Fruit fly (Drosophila melanogaster): ENCODE measurements around the gene Mst84B.

The Mst84B gene

dm6 chr3R:7035703-7036266 lies 26.2 kb upstream of the Mst84B start:
- no peak for TF ChIP-seq CG1620 (GFP tag; optimal IDR thresholded peaks at IDR 0.05)
- no peak for TF ChIP-seq Mnt (GFP tag; optimal IDR thresholded peaks at IDR 0.05)
- TF ChIP-seq ovo (GFP tag; optimal IDR thresholded peaks at IDR 0.05): no peak
- no peak for TF ChIP-seq CG11617 (GFP tag; optimal IDR thresholded peaks at IDR 0.05)
- TF ChIP-seq cnc (optimal IDR thresholded peaks at IDR 0.05): no peak
- no peak for TF ChIP-seq tj (GFP tag; optimal IDR thresholded peaks at IDR 0.05)
- no peak for TF ChIP-seq cic (GFP tag; optimal IDR thresholded peaks at IDR 0.05)
- TF ChIP-seq Crg-1 (GFP tag; optimal IDR thresholded peaks at IDR 0.05): no peak
- TF ChIP-seq CG12768 (GFP tag; optimal IDR thresholded peaks at IDR 0.05): no peak
- TF ChIP-seq CG14711 (tag; optimal IDR thresholded peaks at IDR 0.05): no peak
- TF ChIP-seq toe (GFP tag; optimal IDR thresholded peaks at IDR 0.05): no peak
- no peak for TF ChIP-seq Hr96 (GFP tag; optimal IDR thresholded peaks at IDR 0.05)
- no peak for TF ChIP-seq pad (GFP tag; optimal IDR thresholded peaks at IDR 0.05)
- TF ChIP-seq CG7101 (tag; optimal IDR thresholded peaks at IDR 0.05): no peak
- no peak for TF ChIP-seq bab1 (GFP tag; optimal IDR thresholded peaks at IDR 0.05)

DNA sequence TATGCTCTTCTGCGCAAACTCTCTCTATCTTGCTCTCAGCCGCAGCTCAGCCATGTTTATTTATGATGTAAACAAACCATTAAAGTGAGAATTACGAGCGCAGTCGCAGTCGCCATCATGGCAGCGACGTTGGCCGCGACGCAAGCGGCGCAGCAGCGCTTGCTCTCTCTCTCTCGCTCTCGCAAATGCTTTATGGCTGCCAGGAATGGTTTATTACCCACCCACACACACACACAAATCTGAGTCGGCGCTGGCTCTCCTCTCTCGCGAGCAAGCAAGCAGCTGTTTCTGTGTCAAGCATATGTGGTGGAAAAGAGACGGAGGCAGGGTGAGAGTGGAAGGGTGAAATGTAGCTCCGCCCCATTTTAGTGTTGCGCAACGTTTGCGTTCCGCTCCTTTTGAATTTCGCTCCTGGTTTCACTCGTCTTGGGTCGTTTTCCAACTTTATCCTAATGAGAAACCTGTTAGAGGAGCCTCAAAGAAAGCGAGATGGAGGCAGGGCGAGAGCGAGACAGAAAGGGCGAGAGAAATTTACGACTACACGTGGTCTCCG lies 24.6 kb upstream of the Mst84B start:
- TF ChIP-seq Hr96 (GFP tag; optimal IDR thresholded peaks at IDR 0.05): no peak
- no peak for TF ChIP-seq Clk (GFP tag; optimal IDR thresholded peaks at IDR 0.05)
- no peak for TF ChIP-seq cic (GFP tag; optimal IDR thresholded peaks at IDR 0.05)
- no peak for TF ChIP-seq pad (GFP tag; optimal IDR thresholded peaks at IDR 0.05)
- no peak for TF ChIP-seq CG12768 (GFP tag; optimal IDR thresholded peaks at IDR 0.05)
- TF ChIP-seq bab1 (GFP tag; optimal IDR thresholded peaks at IDR 0.05): no peak
- no peak for TF ChIP-seq tj (GFP tag; optimal IDR thresholded peaks at IDR 0.05)
- TF ChIP-seq cnc (optimal IDR thresholded peaks at IDR 0.05): no peak
- TF ChIP-seq Mnt (GFP tag; optimal IDR thresholded peaks at IDR 0.05): peak; percentile 25

DNA sequence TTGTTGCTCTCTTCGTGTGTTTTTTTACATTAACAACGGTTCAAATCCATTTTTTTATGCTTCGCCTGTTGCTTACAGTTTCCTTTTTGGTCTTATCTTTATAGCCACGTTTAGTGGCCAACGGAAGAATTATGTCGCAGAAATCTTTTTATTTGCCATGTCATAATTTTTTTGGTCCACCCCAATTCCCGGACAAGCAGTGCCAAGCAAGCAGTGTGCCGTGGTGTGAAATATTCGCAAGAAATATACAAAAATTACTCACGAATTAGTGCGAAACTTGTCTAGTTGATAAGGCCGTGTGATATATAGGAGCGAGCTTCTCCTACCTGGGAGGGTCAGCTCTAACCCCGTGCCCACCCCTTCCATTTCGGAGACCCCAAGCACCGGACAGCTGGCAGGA lies 21.1 kb upstream of the Mst84B start:
- TF ChIP-seq pad (GFP tag; optimal IDR thresholded peaks at IDR 0.05) (no peak), Clk (GFP tag; optimal IDR thresholded peaks at IDR 0.05) (no peak), cnc (optimal IDR thresholded peaks at IDR 0.05) (no peak), CG7045 (GFP tag; optimal IDR thresholded peaks at IDR 0.05) (no peak), CG12768 (GFP tag; optimal IDR thresholded peaks at IDR 0.05) (no peak), Crg-1 (GFP tag; optimal IDR thresholded peaks at IDR 0.05) (no peak), CG5204 (GFP tag; optimal IDR thresholded peaks at IDR 0.05) (no peak), CG7101 (tag; optimal IDR thresholded peaks at IDR 0.05) (no peak), toe (GFP tag; optimal IDR thresholded peaks at IDR 0.05) (no peak), CG11617 (GFP tag; optimal IDR thresholded peaks at IDR 0.05) (no peak), Hr96 (GFP tag; optimal IDR thresholded peaks at IDR 0.05) (no peak), kay (GFP tag; ENCODE audit: borderline replicate concordance) (no peak), CG1620 (GFP tag; optimal IDR thresholded peaks at IDR 0.05) (no peak), ovo (GFP tag; optimal IDR thresholded peaks at IDR 0.05) (no peak), tj (GFP tag; optimal IDR thresholded peaks at IDR 0.05) (no peak), CG33017 (tag; optimal IDR thresholded peaks at IDR 0.05) (no peak)

DNA sequence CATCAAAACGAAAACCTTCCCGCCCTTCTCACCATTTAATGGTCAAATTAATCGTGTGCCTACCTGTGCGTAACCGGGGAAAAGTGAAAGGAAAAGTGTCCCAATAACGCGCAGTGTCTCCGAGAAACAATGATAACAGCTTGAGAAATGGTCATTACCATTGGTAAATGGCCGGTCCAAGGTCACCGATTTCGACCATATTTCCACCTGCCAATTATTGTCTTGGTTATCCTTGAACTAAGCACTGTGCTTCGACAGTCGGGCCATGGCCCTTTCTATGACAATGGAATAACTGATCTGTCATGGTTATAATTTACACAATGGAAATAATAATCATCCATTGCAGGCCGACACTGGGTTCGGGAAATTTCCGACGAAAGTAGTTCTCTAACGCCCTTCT lies 18.0 kb upstream of the Mst84B start:
- TF ChIP-seq cnc (optimal IDR thresholded peaks at IDR 0.05) (no peak), CG5204 (GFP tag; optimal IDR thresholded peaks at IDR 0.05) (no peak), CG7101 (tag; optimal IDR thresholded peaks at IDR 0.05) (no peak), Clk (GFP tag; optimal IDR thresholded peaks at IDR 0.05) (no peak), bab1 (GFP tag; optimal IDR thresholded peaks at IDR 0.05) (no peak), Mnt (GFP tag; optimal IDR thresholded peaks at IDR 0.05) (no peak), CG1620 (GFP tag; optimal IDR thresholded peaks at IDR 0.05) (no peak), toe (GFP tag; optimal IDR thresholded peaks at IDR 0.05) (no peak), pad (GFP tag; optimal IDR thresholded peaks at IDR 0.05) (no peak), CG11617 (GFP tag; optimal IDR thresholded peaks at IDR 0.05) (no peak), ovo (GFP tag; optimal IDR thresholded peaks at IDR 0.05) (no peak), CG12768 (GFP tag; optimal IDR thresholded peaks at IDR 0.05) (no peak), CG7045 (GFP tag; optimal IDR thresholded peaks at IDR 0.05) (no peak), cic (GFP tag; optimal IDR thresholded peaks at IDR 0.05) (no peak), tj (GFP tag; optimal IDR thresholded peaks at IDR 0.05) (no peak), kay (GFP tag; ENCODE audit: borderline replicate concordance) (no peak), Hr96 (GFP tag; optimal IDR thresholded peaks at IDR 0.05) (no peak), Crg-1 (GFP tag; optimal IDR thresholded peaks at IDR 0.05) (no peak)

- TF ChIP-seq Mnt (GFP tag; optimal IDR thresholded peaks at IDR 0.05) (peak; percentile 26), CG12768 (GFP tag; optimal IDR thresholded peaks at IDR 0.05) (no peak), cic (GFP tag; optimal IDR thresholded peaks at IDR 0.05) (peak; percentile 63)
Measured at dm6 chr3R:7052242-7052641, 9.7 kb upstream of the Mst84B start, which contains the start of gene Sodh1. Gene Sodh1, plus strand, starts transcription at chr3R:7052335.

DNA sequence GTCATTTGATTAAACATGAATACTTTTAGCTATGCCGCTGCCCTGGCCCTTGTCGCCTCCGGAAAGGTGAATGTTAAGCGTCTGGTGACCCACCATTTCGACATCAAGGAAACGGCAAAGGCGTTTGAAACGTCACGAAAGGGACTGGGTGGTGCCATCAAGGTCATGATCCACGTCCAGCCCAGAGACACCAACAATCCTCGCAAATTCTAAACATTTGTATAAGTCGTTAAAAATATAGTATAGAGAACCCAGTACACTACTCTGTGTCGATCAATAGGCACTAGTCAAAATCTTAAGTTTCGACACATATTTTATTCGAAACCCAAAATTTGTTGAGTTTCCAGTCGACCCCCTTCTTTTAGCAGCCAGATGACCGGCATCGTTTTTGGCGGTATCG lies 7.7 kb upstream of the Mst84B start, which contains the start of gene CG1979:
Gene CG1979 (plus strand): TSS at position 301 of the 400 bp plus-strand sequence.
- TF ChIP-seq CG5204 (GFP tag; optimal IDR thresholded peaks at IDR 0.05) (no peak), CG14711 (tag; optimal IDR thresholded peaks at IDR 0.05) (no peak), CG1620 (GFP tag; optimal IDR thresholded peaks at IDR 0.05) (no peak)

dm6 chr3R:7058017-7058416 lies 4.0 kb upstream of the Mst84B start:
- TF ChIP-seq cic (GFP tag; optimal IDR thresholded peaks at IDR 0.05) (peak; percentile 49), CG33017 (tag; optimal IDR thresholded peaks at IDR 0.05) (no peak)

All from whole organism, adult.